Fruit fly (Drosophila melanogaster) whole organism, adult: ENCODE data around the gene CG18265.

Experiments used
- CG11617 ChIP-seq: fragments of 200-800 bp; sonication (Bioruptor generic); optimal IDR thresholded peaks from 2 replicates; lab custom pipeline; 2017; ENCODE audit warnings: mild to moderate bottlenecking, missing biosample characterization, missing genetic modification reagents, missing genetic modification characterization
- CG12768 ChIP-seq: fragments of 200-800 bp; sonication (Bioruptor generic); optimal IDR thresholded peaks from 2 replicates; lab custom pipeline; 2017; ENCODE audit warnings: missing biosample characterization, missing genetic modification characterization, mild to moderate bottlenecking, moderate library complexity, missing genetic modification reagents
- CG14711 ChIP-seq: fragments of 200-800 bp; sonication (Bioruptor generic); optimal IDR thresholded peaks from 2 replicates; lab custom pipeline; 2018; ENCODE audit warnings: missing biosample characterization, mild to moderate bottlenecking, missing genetic modification characterization, moderate library complexity
- CG1620 ChIP-seq: fragments of 200-800 bp; sonication (Bioruptor generic); optimal IDR thresholded peaks from 2 replicates; lab custom pipeline; 2016; ENCODE audit warnings: missing biosample characterization, missing genetic modification characterization
- CG33017 ChIP-seq: fragments of 200-800 bp; sonication (Bioruptor generic); optimal IDR thresholded peaks from 2 replicates; lab custom pipeline; 2018; ENCODE audit warnings: missing biosample characterization, mild to moderate bottlenecking, missing genetic modification characterization, moderate library complexity
- CG5204 ChIP-seq: fragments of 200-800 bp; sonication (Bioruptor generic); optimal IDR thresholded peaks from 2 replicates; lab custom pipeline; 2016; ENCODE audit warnings: missing biosample characterization, missing genetic modification characterization
- CG7045 ChIP-seq: fragments of 200-800 bp; sonication (Bioruptor generic); optimal IDR thresholded peaks from 2 replicates; lab custom pipeline; 2017; ENCODE audit warnings: missing biosample characterization, mild to moderate bottlenecking, missing genetic modification characterization
- CG7101 ChIP-seq: fragments of 200-800 bp; sonication (Bioruptor generic); optimal IDR thresholded peaks from 2 replicates; lab custom pipeline; 2018; ENCODE audit warnings: missing biosample characterization, mild to moderate bottlenecking, missing genetic modification characterization, moderate library complexity
- Clk ChIP-seq: fragments of 200-800 bp; sonication (Bioruptor generic); optimal IDR thresholded peaks from 2 replicates; lab custom pipeline; 2017; ENCODE audit warnings: missing biosample characterization, missing genetic modification characterization
- Crg-1 ChIP-seq: fragments of 200-800 bp; sonication (Bioruptor generic); optimal IDR thresholded peaks from 2 replicates; lab custom pipeline; 2016; ENCODE audit warnings: missing biosample characterization, missing genetic modification characterization
- Hr96 ChIP-seq: fragments of 200-800 bp; sonication (Bioruptor generic); optimal IDR thresholded peaks from 2 replicates; lab custom pipeline; 2016; ENCODE audit warnings: missing biosample characterization, missing genetic modification characterization
- Mnt ChIP-seq: fragments of 200-800 bp; sonication (Bioruptor generic); optimal IDR thresholded peaks from 2 replicates; lab custom pipeline; 2016; ENCODE audit warnings: missing biosample characterization, mild to moderate bottlenecking, missing genetic modification characterization
- bab1 ChIP-seq: fragments of 200-800 bp; sonication (Bioruptor generic); optimal IDR thresholded peaks from 3 replicates; lab custom pipeline; 2019; ENCODE audit warnings: missing biosample characterization, mild to moderate bottlenecking, missing genetic modification characterization, moderate library complexity
- cic ChIP-seq: fragments of 200-800 bp; sonication (Bioruptor generic); optimal IDR thresholded peaks from 2 replicates; lab custom pipeline; 2017; ENCODE audit warnings: missing biosample characterization, mild to moderate bottlenecking, missing genetic modification characterization, moderate library complexity
- cnc ChIP-seq, 2 experiments: fragments of >200 bp; optimal IDR thresholded peaks; 2 replicates each; lab custom pipeline; 2017
- kay ChIP-seq: fragments of 200-800 bp; sonication (Bioruptor generic); peaks from one replicate; lab custom pipeline; 2016; ENCODE audit warnings: missing biosample characterization, missing genetic modification characterization, borderline replicate concordance
- ovo ChIP-seq: fragments of 200-800 bp; sonication (Bioruptor generic); optimal IDR thresholded peaks from 2 replicates; lab custom pipeline; 2016; ENCODE audit warnings: missing biosample characterization, missing genetic modification characterization
- pad ChIP-seq: fragments of 200-800 bp; sonication (Bioruptor generic); optimal IDR thresholded peaks from 3 replicates; lab custom pipeline; 2017; ENCODE audit warnings: missing biosample characterization, missing genetic modification characterization, mild to moderate bottlenecking, moderate library complexity, missing genetic modification reagents
- tj ChIP-seq: fragments of 200-800 bp; sonication (Bioruptor generic); optimal IDR thresholded peaks from 3 replicates; lab custom pipeline; 2017; ENCODE audit warnings: missing biosample characterization, mild to moderate bottlenecking, missing genetic modification characterization, moderate library complexity
- toe ChIP-seq: fragments of 200-800 bp; sonication (Bioruptor generic); optimal IDR thresholded peaks from 2 replicates; lab custom pipeline; 2016; ENCODE audit warnings: missing biosample characterization, missing genetic modification characterization

The CG18265 gene

DNA sequence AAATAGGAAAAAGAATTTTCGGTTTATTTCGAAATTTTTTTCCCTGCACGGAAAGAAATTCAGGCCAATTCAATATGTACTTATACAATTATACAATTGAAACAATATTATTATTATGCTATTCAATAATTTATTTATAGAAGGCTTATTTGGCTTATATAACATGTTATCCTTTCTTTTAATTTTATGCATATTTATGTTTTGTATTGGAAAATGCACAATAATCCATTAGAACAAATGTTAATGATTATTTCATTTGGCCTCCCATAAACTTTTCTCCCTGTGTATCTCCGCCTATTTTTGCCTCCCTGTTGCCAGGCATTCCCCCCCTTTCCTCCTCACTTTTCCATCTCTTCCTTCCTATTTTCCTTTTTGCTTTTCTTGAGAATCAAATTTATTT is 8.7 kb downstream of the CG18265 start:
- peak; percentile 5 for TF ChIP-seq kay (GFP tag; lab: Kevin White, UChicago)
- no peak for TF ChIP-seq Crg-1

DNA sequence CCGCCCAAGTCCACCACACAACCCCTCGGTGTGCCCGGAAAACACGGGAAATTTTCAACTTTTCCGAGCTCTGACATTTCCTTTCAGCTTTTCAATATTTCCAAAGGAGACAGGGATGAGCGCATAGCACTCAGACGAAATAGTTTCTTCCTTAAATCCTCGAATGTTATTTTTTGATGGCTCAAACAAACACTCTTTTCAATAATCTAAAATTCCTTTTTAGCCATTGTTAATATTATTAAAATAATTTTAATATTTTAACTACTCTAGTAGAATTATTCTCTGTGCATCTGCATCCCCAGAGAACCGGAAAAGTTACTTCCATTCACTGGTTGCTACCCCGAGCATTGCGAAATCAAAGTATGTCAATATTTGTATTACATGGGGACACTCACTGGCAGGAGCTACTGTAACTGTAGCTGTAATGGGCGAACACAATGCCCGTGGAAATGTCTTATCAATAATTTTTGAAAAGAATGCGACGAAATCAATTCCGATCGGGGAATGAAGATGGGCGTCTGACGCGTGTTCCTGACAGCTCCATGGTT is 18.6 kb downstream of the CG18265 start:
- TF ChIP-seq bab1 (GFP tag; lab: Kevin White, UChicago) (no peak), CG7101 (tag; lab: Kevin White, UChicago) (no peak), cnc (optimal IDR thresholded peaks at IDR 0.05; lab: Kevin White, UChicago) (no peak), Hr96 (no peak), tj (GFP tag; lab: Kevin White, UChicago) (no peak), Clk (GFP tag; lab: Kevin White, UChicago) (no peak), pad (GFP tag; lab: Kevin White, UChicago) (no peak)

DNA sequence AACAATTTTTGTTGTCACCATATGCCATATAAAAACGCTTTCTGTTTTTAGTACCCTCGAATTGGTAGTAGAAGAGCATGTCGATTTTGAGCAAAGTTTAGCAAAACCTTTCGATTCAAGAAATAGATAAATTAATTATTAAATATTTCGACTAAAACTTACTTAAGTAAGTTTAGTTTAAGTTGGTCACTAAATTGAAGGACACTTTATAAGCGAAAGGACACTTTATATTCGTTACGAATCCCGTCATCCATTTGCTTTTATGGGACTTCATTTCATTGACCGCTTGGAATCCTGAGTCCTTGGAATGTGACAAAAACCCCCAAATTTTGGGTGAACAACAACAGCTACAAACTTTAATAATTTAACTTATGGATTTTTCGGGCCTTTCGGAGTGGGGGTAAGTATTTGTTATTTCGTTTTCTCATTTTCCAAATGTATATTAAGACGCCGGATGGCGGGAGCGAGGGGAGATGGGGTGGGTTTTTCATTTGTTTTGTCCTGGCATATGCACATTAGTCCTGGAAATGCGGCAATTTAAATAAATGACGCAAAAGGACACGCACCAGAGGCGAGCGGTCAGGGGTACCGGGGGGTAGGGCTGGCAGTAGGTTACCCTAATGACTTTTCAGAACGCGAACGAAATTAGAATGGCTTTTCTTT is 19.8 kb downstream of the CG18265 start:
- TF ChIP-seq CG33017 (tag; lab: Kevin White, UChicago) (no peak), kay (GFP tag; lab: Kevin White, UChicago) (peak; percentile 55), Clk (GFP tag; lab: Kevin White, UChicago) (no peak), CG14711 (tag; lab: Kevin White, UChicago) (no peak)

DNA sequence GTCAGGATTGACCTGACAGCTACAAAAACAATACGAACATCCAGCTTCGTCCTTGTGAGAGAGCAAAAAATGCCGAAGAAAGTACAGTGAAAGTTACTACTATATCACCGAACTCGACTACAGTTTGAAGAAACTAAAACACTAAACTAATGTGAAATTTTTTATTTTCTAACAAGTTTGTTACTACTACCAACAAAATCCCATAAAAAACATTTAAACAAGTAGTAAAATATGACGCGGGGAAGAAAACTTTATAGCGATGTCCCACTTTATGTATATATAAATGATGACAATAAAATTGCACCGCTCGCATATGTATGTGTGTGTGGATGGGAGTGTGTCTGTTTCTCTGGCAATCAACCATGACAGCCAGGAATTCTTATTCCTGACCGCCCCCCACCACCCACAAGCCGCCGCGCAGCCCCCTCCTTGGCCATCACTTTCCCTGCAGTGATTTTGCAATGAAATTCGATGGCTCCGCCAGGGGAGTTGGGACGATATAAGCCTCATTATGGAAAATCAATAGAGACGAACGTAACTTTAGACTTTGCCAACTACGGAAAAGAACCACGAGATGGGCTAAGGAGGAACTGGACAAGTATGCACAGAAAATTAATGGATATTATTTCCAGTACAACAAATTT is 22.3 kb downstream of the CG18265 start:
- TF ChIP-seq CG7101 (tag; lab: Kevin White, UChicago): no peak
- TF ChIP-seq CG5204: no peak
- TF ChIP-seq Hr96: no peak
- TF ChIP-seq bab1 (GFP tag; lab: Kevin White, UChicago): no peak
- no peak for TF ChIP-seq CG1620 (GFP tag; lab: Kevin White, UChicago)
- TF ChIP-seq cic (GFP tag; lab: Kevin White, UChicago): no peak
- TF ChIP-seq tj (GFP tag; lab: Kevin White, UChicago): no peak
- TF ChIP-seq Clk (GFP tag; lab: Kevin White, UChicago): no peak
- TF ChIP-seq toe (GFP tag; lab: Kevin White, UChicago): no peak
- no peak for TF ChIP-seq CG7045
- no peak for TF ChIP-seq kay (GFP tag; lab: Kevin White, UChicago)
- TF ChIP-seq ovo: no peak
- TF ChIP-seq CG33017 (tag; lab: Kevin White, UChicago): no peak

DNA sequence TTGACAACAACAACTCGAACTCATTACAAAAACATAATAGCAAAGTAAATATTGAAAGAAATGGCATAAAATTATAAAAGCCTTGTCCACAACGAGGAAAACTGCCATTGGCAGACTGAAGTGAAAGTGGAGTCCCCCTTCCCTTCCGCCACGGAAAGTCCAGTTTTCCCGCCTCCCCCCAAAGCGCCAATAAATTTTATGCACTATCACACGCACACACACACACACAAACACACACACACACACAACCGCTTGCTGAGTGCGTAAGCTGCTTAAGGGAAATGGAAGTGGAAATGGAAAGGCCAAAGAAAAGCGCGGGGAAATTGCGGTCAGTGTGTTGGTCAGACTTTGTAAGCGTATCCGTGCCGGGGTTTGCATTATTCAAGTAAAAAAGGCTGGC is 23.3 kb downstream of the CG18265 start:
- TF ChIP-seq cnc (optimal IDR thresholded peaks at IDR 0.05; lab: Kevin White, UChicago) (no peak), Mnt (GFP tag; lab: Kevin White, UChicago) (no peak), CG12768 (GFP tag; lab: Kevin White, UChicago) (no peak), Clk (GFP tag; lab: Kevin White, UChicago) (no peak), CG11617 (GFP tag; lab: Kevin White, UChicago) (no peak), ovo (no peak), Hr96 (no peak), CG33017 (tag; lab: Kevin White, UChicago) (no peak), CG5204 (no peak), pad (GFP tag; lab: Kevin White, UChicago) (no peak), Crg-1 (no peak), cic (GFP tag; lab: Kevin White, UChicago) (no peak), CG7045 (no peak), kay (GFP tag; lab: Kevin White, UChicago) (no peak)

DNA sequence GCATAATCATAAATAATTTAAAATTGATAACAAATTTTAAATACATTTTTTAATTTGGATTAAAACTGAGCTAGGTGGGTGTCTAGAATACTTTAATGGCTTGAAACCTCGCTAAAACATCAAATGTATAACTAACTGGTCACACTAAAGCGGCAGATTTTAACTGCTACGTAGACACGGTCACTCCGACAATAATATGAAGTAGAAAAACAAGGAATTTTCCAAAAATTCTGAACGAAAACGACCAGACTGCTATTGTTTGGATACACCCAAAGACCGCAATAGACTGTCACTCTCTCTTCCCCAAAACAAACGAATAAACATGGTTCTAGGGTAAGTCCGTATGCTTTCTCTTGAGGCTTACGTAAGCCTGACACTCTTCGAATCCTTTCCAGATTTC is 26.6 kb downstream of the CG18265 start, which contains the start of gene QIL1:
QIL1 (plus strand) TSS at position 142 of the 400 bp plus-strand sequence.
- TF ChIP-seq CG11617 (GFP tag; lab: Kevin White, UChicago): no peak
- TF ChIP-seq CG5204: no peak
- peak; percentile 35 for TF ChIP-seq bab1 (GFP tag; lab: Kevin White, UChicago)
- TF ChIP-seq CG1620 (GFP tag; lab: Kevin White, UChicago): no peak
- TF ChIP-seq toe (GFP tag; lab: Kevin White, UChicago): no peak

DNA sequence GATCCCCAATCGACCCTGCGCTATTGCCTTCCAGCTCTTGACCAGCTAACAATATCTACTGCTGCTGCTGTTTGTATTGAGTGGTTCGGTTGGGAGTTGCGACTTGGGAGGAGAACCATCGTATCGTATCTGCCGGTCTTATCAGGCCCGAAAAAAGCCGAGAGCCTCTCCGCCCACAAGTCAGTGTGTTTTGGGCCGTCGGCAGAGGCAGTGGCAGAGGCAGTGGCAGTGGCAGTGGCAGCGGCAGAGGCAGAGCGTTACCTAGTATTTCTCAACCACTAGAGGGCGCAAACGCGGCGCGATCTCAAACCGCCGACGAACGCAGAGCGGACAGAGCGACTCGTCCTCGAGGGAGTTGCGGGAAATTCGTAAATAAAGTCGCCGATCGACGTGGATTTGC is 30.9 kb downstream of the CG18265 start, which contains the start of gene SecCl:
SecCl (plus strand) TSS at position 18 of the 400 bp plus-strand sequence.
- no peak for TF ChIP-seq cnc (optimal IDR thresholded peaks at IDR 0.05; lab: Kevin White, UChicago)
- no peak for TF ChIP-seq Clk (GFP tag; lab: Kevin White, UChicago)
- TF ChIP-seq CG7045: no peak
- no peak for TF ChIP-seq CG1620 (GFP tag; lab: Kevin White, UChicago)
- TF ChIP-seq toe (GFP tag; lab: Kevin White, UChicago): no peak
- no peak for TF ChIP-seq CG11617 (GFP tag; lab: Kevin White, UChicago)
